Fruit fly (Drosophila melanogaster) whole organism, prepupa: ENCODE measurements around the gene Rcd-1.

Experiments used
- Blimp-1 ChIP-seq: fragments of 200-800 bp; sonication (Bioruptor generic); optimal IDR thresholded peaks from 3 replicates; lab custom pipeline; 2017; ENCODE audit warnings: missing biosample characterization, missing genetic modification characterization, mild to moderate bottlenecking, moderate library complexity, missing genetic modification reagents
- CG10631 ChIP-seq: fragments of 200-800 bp; sonication (Bioruptor generic); optimal IDR thresholded peaks from 2 replicates; lab custom pipeline; 2016; ENCODE audit warnings: missing biosample characterization, missing genetic modification characterization
- CG10669 ChIP-seq: fragments of 200-800 bp; sonication (Bioruptor generic); optimal IDR thresholded peaks from 3 replicates; lab custom pipeline; 2018; ENCODE audit warnings: missing biosample characterization, mild to moderate bottlenecking, missing genetic modification characterization, moderate library complexity
- CG11294 ChIP-seq: fragments of 200-800 bp; sonication (Bioruptor generic); IDR thresholded peaks from 2 replicates; pipeline ENCODE4 v1.3.6; 2022; ENCODE audit warnings: missing biosample characterization, missing genetic modification characterization
- CG11762 ChIP-seq: fragments of 200-800 bp; sonication (Bioruptor generic); optimal IDR thresholded peaks from 3 replicates; lab custom pipeline; 2016; ENCODE audit warnings: missing biosample characterization, missing genetic modification characterization; ENCODE audit not compliant: insufficient read depth
- CG11902 ChIP-seq: fragments of 200-800 bp; sonication (Bioruptor generic); optimal IDR thresholded peaks from 3 replicates; lab custom pipeline; 2016; ENCODE audit warnings: missing biosample characterization, missing genetic modification characterization
- CG15336 ChIP-seq: fragments of 200-800 bp; sonication (Bioruptor generic); IDR thresholded peaks from 2 replicates; pipeline ENCODE4 v1.3.6; 2022; ENCODE audit warnings: missing biosample characterization, missing genetic modification characterization
- CG1621 ChIP-seq: fragments of 200-800 bp; sonication (Bioruptor generic); optimal IDR thresholded peaks from 3 replicates; lab custom pipeline; 2018; ENCODE audit warnings: missing biosample characterization, mild to moderate bottlenecking, missing genetic modification characterization
- CG16779 ChIP-seq: fragments of 200-800 bp; sonication (Bioruptor generic); optimal IDR thresholded peaks from 3 replicates; lab custom pipeline; 2017; ENCODE audit warnings: missing biosample characterization, mild to moderate bottlenecking, missing genetic modification characterization
- CG31627 ChIP-seq: fragments of 200-800 bp; sonication (Bioruptor generic); optimal IDR thresholded peaks from 3 replicates; lab custom pipeline; 2016; ENCODE audit warnings: missing biosample characterization, missing genetic modification characterization
- CG34406 ChIP-seq: fragments of 200-800 bp; sonication (Bioruptor generic); optimal IDR thresholded peaks from 3 replicates; lab custom pipeline; 2016; ENCODE audit warnings: missing biosample characterization, missing genetic modification characterization
- CG4318 ChIP-seq: fragments of 200-800 bp; sonication (Bioruptor generic); optimal IDR thresholded peaks from 3 replicates; lab custom pipeline; 2017; ENCODE audit warnings: missing biosample characterization, mild to moderate bottlenecking, missing genetic modification characterization
- CG6163 ChIP-seq: fragments of 200-800 bp; sonication (Bioruptor generic); IDR thresholded peaks from 3 replicates; pipeline ENCODE4 v1.3.6; 2022; ENCODE audit warnings: missing biosample characterization, missing genetic modification characterization
- CG6276 ChIP-seq: fragments of 200-800 bp; sonication (Bioruptor generic); optimal IDR thresholded peaks from 2 replicates; lab custom pipeline; 2017; ENCODE audit warnings: missing biosample characterization, mild to moderate bottlenecking, missing genetic modification characterization
- CG6792 ChIP-seq: fragments of 200-800 bp; sonication (Bioruptor generic); optimal IDR thresholded peaks from 3 replicates; lab custom pipeline; 2016; ENCODE audit warnings: missing biosample characterization, missing genetic modification characterization
- CG6808 ChIP-seq: fragments of 200-800 bp; sonication (Bioruptor generic); optimal IDR thresholded peaks from 3 replicates; lab custom pipeline; 2017; ENCODE audit warnings: missing biosample characterization, missing genetic modification characterization, mild to moderate bottlenecking, moderate library complexity, missing genetic modification reagents
- CG6854 ChIP-seq: fragments of 200-800 bp; sonication (Bioruptor generic); optimal IDR thresholded peaks from 2 replicates; lab custom pipeline; 2017; ENCODE audit warnings: missing biosample characterization, mild to moderate bottlenecking, missing genetic modification characterization
- CG7368 ChIP-seq: fragments of 200-800 bp; sonication (Bioruptor generic); optimal IDR thresholded peaks from 3 replicates; lab custom pipeline; 2016; ENCODE audit warnings: missing biosample characterization, missing genetic modification characterization
- CG8632 ChIP-seq: fragments of 200-800 bp; sonication (Bioruptor generic); optimal IDR thresholded peaks from 3 replicates; lab custom pipeline; 2016; ENCODE audit warnings: missing biosample characterization, missing genetic modification characterization
- CG9139 ChIP-seq: fragments of 200-800 bp; sonication (Bioruptor generic); optimal IDR thresholded peaks from 3 replicates; lab custom pipeline; 2017; ENCODE audit warnings: missing biosample characterization, mild to moderate bottlenecking, missing genetic modification characterization
- Eip78C ChIP-seq: fragments of 200-800 bp; sonication (Bioruptor generic); peaks from one replicate; lab custom pipeline; 2016; ENCODE audit warnings: missing biosample characterization, missing genetic modification characterization
- Eip93F ChIP-seq: fragments of 200-800 bp; sonication (Bioruptor generic); optimal IDR thresholded peaks from 2 replicates; lab custom pipeline; 2016; ENCODE audit warnings: missing biosample characterization, mild to moderate bottlenecking, missing genetic modification characterization
- Ets21C ChIP-seq: fragments of 200-800 bp; sonication (Bioruptor generic); optimal IDR thresholded peaks from 3 replicates; lab custom pipeline; 2016; ENCODE audit warnings: missing biosample characterization, missing genetic modification characterization
- Ets96B ChIP-seq: fragments of 200-800 bp; optimal IDR thresholded peaks from 2 replicates; lab custom pipeline; 2019; ENCODE audit warnings: missing biosample characterization, mild to moderate bottlenecking, missing genetic modification characterization, moderate library complexity
- Gug ChIP-seq: fragments of 200-800 bp; sonication (Bioruptor generic); IDR thresholded peaks from 2 replicates; pipeline ENCODE4 v1.3.6; 2022; ENCODE audit warnings: missing biosample characterization, missing genetic modification characterization
- Hr38 ChIP-seq: sonication (Bioruptor generic); optimal IDR thresholded peaks from 2 replicates; lab custom pipeline; 2016; ENCODE audit warnings: missing biosample characterization, missing genetic modification characterization
- Hr39 ChIP-seq: fragments of 200-800 bp; sonication (Bioruptor generic); optimal IDR thresholded peaks from 2 replicates; lab custom pipeline; 2016; ENCODE audit warnings: missing biosample characterization, missing genetic modification characterization
- Lpt ChIP-seq: fragments of 200-800 bp; sonication (Bioruptor generic); optimal IDR thresholded peaks from 3 replicates; lab custom pipeline; 2016; ENCODE audit warnings: missing biosample characterization, missing genetic modification characterization
- Met ChIP-seq: fragments of 200-800 bp; sonication (Bioruptor generic); optimal IDR thresholded peaks from 3 replicates; lab custom pipeline; 2016; ENCODE audit warnings: missing biosample characterization, missing genetic modification characterization
- Smox ChIP-seq: fragments of 200-800 bp; sonication (Bioruptor generic); optimal IDR thresholded peaks from 3 replicates; lab custom pipeline; 2016; ENCODE audit warnings: missing biosample characterization, missing genetic modification characterization
- Sox14 ChIP-seq: fragments of 200-800 bp; sonication (Bioruptor generic); optimal IDR thresholded peaks from 3 replicates; lab custom pipeline; 2016; ENCODE audit warnings: missing biosample characterization, missing genetic modification characterization
- Sox15 ChIP-seq: fragments of 200-800 bp; sonication (Bioruptor generic); optimal IDR thresholded peaks from 3 replicates; lab custom pipeline; 2016; ENCODE audit warnings: missing biosample characterization, missing genetic modification characterization
- achi ChIP-seq: fragments of 200-800 bp; sonication (Bioruptor generic); optimal IDR thresholded peaks from 3 replicates; lab custom pipeline; 2016; ENCODE audit warnings: missing biosample characterization, missing genetic modification characterization
- acj6 ChIP-seq: fragments of 200-800 bp; sonication (Bioruptor generic); optimal IDR thresholded peaks from 3 replicates; lab custom pipeline; 2016; ENCODE audit warnings: missing biosample characterization, missing genetic modification characterization
- dac ChIP-seq: fragments of 200-800 bp; sonication (Bioruptor generic); optimal IDR thresholded peaks from 2 replicates; lab custom pipeline; 2017; ENCODE audit warnings: missing biosample characterization, mild to moderate bottlenecking, missing genetic modification characterization
- dsx ChIP-seq: fragments of 200-800 bp; optimal IDR thresholded peaks from 3 replicates; lab custom pipeline; 2019; ENCODE audit warnings: missing biosample characterization, mild to moderate bottlenecking, missing genetic modification characterization, moderate library complexity; ENCODE audit not compliant: poor library complexity, severe bottlenecking
- eg ChIP-seq: fragments of 200-800 bp; sonication (Bioruptor generic); IDR thresholded peaks from 3 replicates; pipeline ENCODE4 v1.3.6; 2022; ENCODE audit warnings: missing biosample characterization, missing genetic modification characterization
- esn ChIP-seq: fragments of 200-800 bp; sonication (Bioruptor generic); optimal IDR thresholded peaks from 2 replicates; lab custom pipeline; 2016; ENCODE audit warnings: missing biosample characterization, mild to moderate bottlenecking, missing genetic modification characterization, moderate library complexity
- fd59A ChIP-seq: fragments of 200-800 bp; sonication (Bioruptor generic); optimal IDR thresholded peaks from 2 replicates; lab custom pipeline; 2017; ENCODE audit warnings: missing biosample characterization, mild to moderate bottlenecking, missing genetic modification characterization, missing genetic modification reagents
- fkh ChIP-seq: fragments of 200-800 bp; sonication (Bioruptor generic); optimal IDR thresholded peaks from 3 replicates; lab custom pipeline; 2017; ENCODE audit warnings: missing biosample characterization, mild to moderate bottlenecking, missing genetic modification characterization, moderate library complexity
- lz ChIP-seq: fragments of 200-800 bp; sonication (Bioruptor generic); optimal IDR thresholded peaks from 3 replicates; lab custom pipeline; 2016; ENCODE audit warnings: missing biosample characterization, missing genetic modification characterization
- pdm3 ChIP-seq: fragments of 200-800 bp; sonication (Bioruptor generic); optimal IDR thresholded peaks from 3 replicates; lab custom pipeline; 2016; ENCODE audit warnings: missing biosample characterization, missing genetic modification characterization
- spab ChIP-seq: fragments of 200-800 bp; sonication (Bioruptor generic); optimal IDR thresholded peaks from 2 replicates; lab custom pipeline; 2017; ENCODE audit warnings: missing biosample characterization, mild to moderate bottlenecking, missing genetic modification characterization, missing genetic modification reagents
- ss ChIP-seq, 2 experiments: fragments of 200-800 bp; sonication (Bioruptor generic); optimal IDR thresholded peaks; 2 replicates in 1 of 2; 3 replicates in 1 of 2; lab custom pipeline; 2017 to 2018; ENCODE audit warnings: mild to moderate bottlenecking in 2 of 2, missing biosample characterization in 2 of 2, missing genetic modification characterization in 2 of 2, moderate library complexity in 1 of 2
- svp ChIP-seq: fragments of 200-800 bp; sonication (Bioruptor generic); peaks from one replicate; lab custom pipeline; 2016; ENCODE audit warnings: missing biosample characterization, missing genetic modification characterization
- vri ChIP-seq: fragments of 200-800 bp; sonication (Bioruptor generic); optimal IDR thresholded peaks from 3 replicates; lab custom pipeline; 2016; ENCODE audit warnings: missing biosample characterization, mild to moderate bottlenecking, missing genetic modification characterization

Gene Rcd-1

DNA sequence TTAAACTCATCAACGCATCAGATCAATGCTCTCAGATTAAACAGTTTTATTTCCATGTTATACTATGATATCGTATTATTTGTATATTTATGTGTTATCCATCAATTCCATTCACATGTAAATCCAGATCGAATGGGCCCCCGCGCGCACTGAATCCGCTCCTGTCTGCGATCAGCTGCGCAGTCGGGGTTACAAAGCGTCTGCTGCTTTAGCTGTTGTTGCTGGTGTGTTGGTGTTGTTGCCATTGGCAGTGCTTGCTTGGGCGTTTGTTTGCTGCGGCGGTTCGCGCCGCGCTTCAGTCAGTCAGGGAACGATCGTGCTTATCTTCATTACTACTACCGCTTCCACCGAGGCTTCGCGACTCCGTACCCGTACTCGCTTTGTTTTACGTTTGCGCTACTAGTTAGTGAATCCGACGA lies 28.4 kb downstream of the Rcd-1 start, which contains the start of gene Zw (continued):
- TF ChIP-seq CG1621 (tag; lab: Kevin White, UChicago) (peak; percentile 2), dac (peak; percentile 16), CG11294 (GFP tag; lab: Robert Waterston, UW) (peak; percentile 34; the same call in 1 of the 2 replicates), ss (GFP tag; optimal IDR thresholded peaks at IDR 0.05; lab: Kevin White, UChicago) (peak; percentile 15 to 31), Eip93F (peak; percentile 44), esn (peak; percentile 65), Eip78C (GFP tag; lab: Kevin White, UChicago) (peak; percentile 76), CG16779 (tag; lab: Kevin White, UChicago) (peak; percentile 19), vri (GFP tag; lab: Kevin White, UChicago) (peak; percentile 55), CG6808 (GFP tag; lab: Kevin White, UChicago) (peak; percentile 39), eg (GFP tag; lab: Robert Waterston, UW) (peak; percentile 74), acj6 (GFP tag; lab: Kevin White, UChicago) (peak; percentile 41)
- TF ChIP-seq, all 60 proteins: peak for 52

DNA sequence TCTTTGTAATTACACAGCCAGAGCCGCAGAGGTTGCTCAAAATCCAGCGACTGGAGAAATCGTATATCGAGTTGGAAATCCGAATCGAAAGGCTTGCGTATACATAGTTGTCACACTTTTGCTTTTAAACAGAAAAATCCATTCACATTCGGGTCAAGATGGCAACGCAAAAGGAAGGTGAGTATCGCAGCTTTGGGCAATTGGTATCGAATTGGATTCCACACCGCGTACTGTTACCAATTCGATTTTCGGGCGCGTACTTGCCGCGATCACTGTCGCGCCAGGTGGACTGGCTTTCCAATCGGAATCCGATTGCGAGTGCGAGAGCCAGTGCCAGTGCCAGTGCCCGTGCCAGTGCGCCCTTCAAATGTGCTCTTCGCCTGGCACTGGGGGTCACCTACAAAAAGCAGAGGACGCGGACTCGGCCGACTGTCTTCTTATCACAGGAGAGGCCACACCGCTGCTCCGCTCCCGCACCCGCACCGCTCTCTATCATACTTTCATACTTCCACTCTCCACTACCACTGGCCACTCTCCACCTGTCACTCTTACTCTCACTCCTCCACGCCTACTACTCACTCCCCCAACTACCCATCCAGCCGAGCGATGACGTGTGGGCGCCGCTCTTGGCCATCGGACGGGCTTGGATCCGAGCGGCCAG lies 29.0 kb downstream of the Rcd-1 start:
- TF ChIP-seq Eip78C (GFP tag; lab: Kevin White, UChicago): no peak
- TF ChIP-seq Blimp-1: peak; percentile 25
- peak; percentile 74 for TF ChIP-seq svp
- TF ChIP-seq Ets21C: no peak
- TF ChIP-seq, all 60 proteins: peak for 2

DNA sequence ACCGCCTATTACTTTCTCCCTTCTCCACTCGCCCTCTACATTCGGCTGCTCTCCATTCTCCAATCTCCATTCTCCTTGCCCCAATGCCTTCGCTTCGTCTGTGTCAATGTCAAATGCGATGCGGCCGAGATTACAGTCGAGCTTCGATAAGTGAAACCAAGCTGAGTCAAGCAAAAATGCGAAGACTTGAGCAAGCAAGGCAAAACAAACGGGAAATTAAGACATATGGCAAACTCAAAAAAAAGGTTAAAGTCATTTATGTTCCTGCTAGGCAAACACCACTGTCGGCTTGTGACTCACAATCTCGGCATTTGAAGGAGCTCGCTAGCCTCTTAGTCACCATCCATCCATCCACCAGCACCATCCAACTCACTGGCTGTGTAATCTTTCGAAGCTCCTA lies 29.8 kb downstream of the Rcd-1 start:
- TF ChIP-seq CG8632 (peak; percentile 98), Hr38 (GFP tag; lab: Kevin White, UChicago) (peak; percentile 86), CG6792 (GFP tag; lab: Kevin White, UChicago) (peak; percentile 99), CG10669 (GFP tag; lab: Kevin White, UChicago) (peak; percentile 98), Ets96B (tag; lab: Kevin White, UChicago) (peak; percentile 96), spab (GFP tag; lab: Kevin White, UChicago) (peak; percentile 95), achi (GFP tag; lab: Kevin White, UChicago) (peak; percentile 98), vri (GFP tag; lab: Kevin White, UChicago) (peak; percentile 99), CG31627 (GFP tag; lab: Kevin White, UChicago) (peak; percentile 99), CG11902 (GFP tag; lab: Kevin White, UChicago) (peak; percentile 98), Sox15 (GFP tag; lab: Kevin White, UChicago) (peak; percentile 98), fkh (GFP tag; lab: Kevin White, UChicago) (no peak), fd59A (peak; percentile 98), Met (GFP tag; lab: Kevin White, UChicago) (peak; percentile 99), pdm3 (GFP tag; lab: Kevin White, UChicago) (peak; percentile 99), CG4318 (GFP tag; lab: Kevin White, UChicago) (peak; percentile 95), CG7368 (peak; percentile 99), CG10631 (GFP tag; lab: Kevin White, UChicago) (peak; percentile 99), acj6 (GFP tag; lab: Kevin White, UChicago) (peak; percentile 99), dsx (GFP tag; lab: Kevin White, UChicago) (peak; percentile 96), Sox14 (GFP tag; lab: Kevin White, UChicago) (peak; percentile 100), Hr39 (GFP tag; lab: Kevin White, UChicago) (peak; percentile 100), CG15336 (GFP tag; lab: Robert Waterston, UW) (peak; percentile 97), CG6276 (peak; percentile 88), Smox (GFP tag; lab: Kevin White, UChicago) (peak; percentile 99), CG9139 (GFP tag; lab: Kevin White, UChicago) (peak; percentile 96), Eip93F (peak; percentile 99), Lpt (peak; percentile 98), CG6163 (GFP tag; lab: Robert Waterston, UW) (peak; percentile 99), lz (GFP tag; lab: Kevin White, UChicago) (peak; percentile 99), CG6854 (GFP tag; lab: Kevin White, UChicago) (peak; percentile 98), eg (GFP tag; lab: Robert Waterston, UW) (peak; percentile 97), CG11762 (GFP tag; lab: Kevin White, UChicago) (peak; percentile 97), Eip78C (GFP tag; lab: Kevin White, UChicago) (peak; percentile 100), Gug (GFP tag; lab: Robert Waterston, UW) (peak; percentile 97), CG34406 (GFP tag; lab: Kevin White, UChicago) (peak; percentile 98)
